Fruit fly (Drosophila melanogaster): ENCODE measurements around the gene CG2258.

The CG2258 gene

dm6 chrX:8113386-8114279 is 11.7 kb upstream of the CG2258 start (continued):
- TF ChIP-seq CG16815 (GFP tag; optimal IDR thresholded peaks at IDR 0.05) (no peak), CG2129 (GFP tag; IDR thresholded peaks at IDR 0.05; ENCODE audit: partially characterized antibody) (no peak), sens (GFP tag) (peak; percentile 72), Vsx1 (GFP tag; optimal IDR thresholded peaks at IDR 0.05) (no peak), br (optimal IDR thresholded peaks at IDR 0.05) (no peak), nerfin-2 (GFP tag; IDR thresholded peaks at IDR 0.05; ENCODE audit: partially characterized antibody) (no peak), CG16863 (GFP tag; optimal IDR thresholded peaks at IDR 0.05) (peak; percentile 40), unc-4 (GFP tag; IDR thresholded peaks at IDR 0.05; ENCODE audit: partially characterized antibody) (no peak), CG42726 (GFP tag; IDR thresholded peaks at IDR 0.05; ENCODE audit: partially characterized antibody) (no peak), dimm (GFP tag; IDR thresholded peaks at IDR 0.05) (no peak), CG13624 (GFP tag; optimal IDR thresholded peaks at IDR 0.05) (peak; percentile 51), toy (GFP tag; IDR thresholded peaks at IDR 0.05) (peak; percentile 45; the same call in 1 of the 2 replicates), pnt (GFP tag; optimal IDR thresholded peaks at IDR 0.05) (no peak), CG3407 (GFP tag; optimal IDR thresholded peaks at IDR 0.05) (no peak), ac (GFP tag; optimal IDR thresholded peaks at IDR 0.05) (no peak), Dfd (GFP tag; optimal IDR thresholded peaks at IDR 0.05) (no peak), az2 (GFP tag; optimal IDR thresholded peaks at IDR 0.05) (peak; percentile 12), klu (GFP tag; IDR thresholded peaks at IDR 0.05) (peak; percentile 57; the same call in 1 of the 2 replicates), ara (GFP tag; IDR thresholded peaks at IDR 0.05) (no peak), emc (GFP tag; optimal IDR thresholded peaks at IDR 0.05) (peak; percentile 36), rib (GFP tag; IDR thresholded peaks at IDR 0.05) (0 out of 2 replicates have a peak, but pooled peaks have one; percentile 52), sr (GFP tag; IDR thresholded peaks at IDR 0.05) (no peak), CG31441 (GFP tag; IDR thresholded peaks at IDR 0.05) (no peak), CG12659 (GFP tag; optimal IDR thresholded peaks at IDR 0.05) (peak; percentile 53), inv (GFP tag; IDR thresholded peaks at IDR 0.05; ENCODE audit: partially characterized antibody) (no peak), CG3838 (GFP tag; optimal IDR thresholded peaks at IDR 0.05) (no peak), Taf1 (GFP tag; IDR thresholded peaks at IDR 0.05) (peak; percentile 72), repo (GFP tag; optimal IDR thresholded peaks at IDR 0.05) (no peak), Bgb (GFP tag; IDR thresholded peaks at IDR 0.05; ENCODE audit: partially characterized antibody) (no peak), CG18764 (GFP tag; optimal IDR thresholded peaks at IDR 0.05) (no peak), Six4 (GFP tag; optimal IDR thresholded peaks at IDR 0.05) (no peak), grn (GFP tag; optimal IDR thresholded peaks at IDR 0.05) (no peak), z (GFP tag; IDR thresholded peaks at IDR 0.05) (no peak), CG11247 (GFP tag; IDR thresholded peaks at IDR 0.05) (0 out of 2 replicates have a peak, but pooled peaks have one; percentile 12), CG8478 (optimal IDR thresholded peaks at IDR 0.05) (no peak), CG1602 (GFP tag; optimal IDR thresholded peaks at IDR 0.05) (peak; percentile 20), CG14965 (GFP tag; optimal IDR thresholded peaks at IDR 0.05; ENCODE audit: borderline replicate concordance) (no peak), CG12769 (tag; optimal IDR thresholded peaks at IDR 0.05) (peak; percentile 91), tap (tag; optimal IDR thresholded peaks at IDR 0.05) (peak; percentile 30), CG2199 (GFP tag; IDR thresholded peaks at IDR 0.05) (no peak), bab2 (GFP tag; optimal IDR thresholded peaks at IDR 0.05) (peak; percentile 52), Blimp-1 (GFP tag; optimal IDR thresholded peaks at IDR 0.05) (peak; percentile 17), wdn (GFP tag; IDR thresholded peaks at IDR 0.05) (peak; percentile 72), pb (GFP tag; optimal IDR thresholded peaks at IDR 0.05) (peak; percentile 23), Sin3A (optimal IDR thresholded peaks at IDR 0.05) (no peak), onecut (GFP tag; IDR thresholded peaks at IDR 0.05) (no peak), CG4854 (GFP tag; optimal IDR thresholded peaks at IDR 0.05) (peak; percentile 48), CG8290 (GFP tag; optimal IDR thresholded peaks at IDR 0.05) (no peak), CG8290 (tag; optimal IDR thresholded peaks at IDR 0.05) (peak in 1 of 2 experiments; percentile 94), sob (GFP tag; IDR thresholded peaks at IDR 0.05) (peak; percentile 76), CG5953 (GFP tag; IDR thresholded peaks at IDR 0.05) (no peak)

Data from whole organism, embryonic.